Worm (Caenorhabditis elegans): Measurements from ENCODE around the gene skr-15.

- TF ChIP-seq zfh-2 (GFP tag; conservative IDR thresholded peaks at IDR 0.05), result peak; percentile 70
- no peak for TF ChIP-seq ceh-27 (GFP tag; optimal IDR thresholded peaks at IDR 0.05)
- no peak for TF ChIP-seq ztf-22 (GFP tag; optimal IDR thresholded peaks at IDR 0.05)
- no peak for TF ChIP-seq mel-28 (tag; optimal IDR thresholded peaks at IDR 0.05; ENCODE audit: borderline replicate concordance)
- no peak for TF ChIP-seq mxl-1 (tag; optimal IDR thresholded peaks at IDR 0.05)
- TF ChIP-seq nfya-1 (tag; optimal IDR thresholded peaks at IDR 0.05; ENCODE audit: borderline replicate concordance, insufficient read depth), result no peak
- TF ChIP-seq snpc-3.4 (tag; optimal IDR thresholded peaks at IDR 0.05), result no peak
- TF ChIP-seq rcor-1 (GFP tag; IDR thresholded peaks at IDR 0.05), result no peak
- TF ChIP-seq sptf-2 (GFP tag; optimal IDR thresholded peaks at IDR 0.05), result no peak
- TF ChIP-seq nfyb-1 (GFP tag; IDR thresholded peaks at IDR 0.05), result no peak
- TF ChIP-seq B0019.2 (GFP tag; conservative IDR thresholded peaks at IDR 0.05), result no peak
Observed at ce11 chrII:3785756-3786155, 38.2 kb upstream of the skr-15 start.
